Worm (Caenorhabditis elegans) whole organism, early embryonic: Measurements from ENCODE around the gene ptp-3.
A peak's percentile ranks its signal among the peaks of the same experiment; 100 is the strongest.

ENCODE experiments used
- B0310.2 ChIP-seq: sonication (generic microtip); optimal IDR thresholded peaks from 2 replicates; lab custom pipeline; 2016; ENCODE audit warnings: mild to moderate bottlenecking, missing genetic modification characterization, missing compliant biosample characterization
- F13C5.2 ChIP-seq: sonication (generic microtip); optimal IDR thresholded peaks from 2 replicates; lab custom pipeline; 2017; ENCODE audit warnings: mild to moderate bottlenecking, missing genetic modification characterization, inconsistent platforms, missing compliant biosample characterization
- aly-1 ChIP-seq: sonication (generic microtip); optimal IDR thresholded peaks from 2 replicates; lab custom pipeline; 2016; ENCODE audit warnings: missing genetic modification characterization, missing compliant biosample characterization
- ama-1 ChIP-seq: fragments of 150-350 bp; optimal IDR thresholded peaks from 2 replicates; lab custom pipeline; 2014
- ceh-13 ChIP-seq: fragments of 200-800 bp; sonication (Bioruptor generic); optimal IDR thresholded peaks from 2 replicates; lab custom pipeline; 2018; ENCODE audit warnings: mild to moderate bottlenecking, missing genetic modification characterization, missing compliant biosample characterization
- ceh-36 ChIP-seq: sonication (generic microtip); optimal IDR thresholded peaks from 2 replicates; lab custom pipeline; 2016; ENCODE audit warnings: missing genetic modification characterization, inconsistent platforms, missing compliant biosample characterization
- ets-7 ChIP-seq: sonication (generic microtip); optimal IDR thresholded peaks from 2 replicates; lab custom pipeline; 2016; ENCODE audit warnings: missing genotype, missing genetic modification characterization, missing compliant biosample characterization
- flt-1 ChIP-seq: fragments of 200-800 bp; sonication (Bioruptor generic); IDR thresholded peaks from 2 replicates; pipeline ENCODE4 v1.3.6; 2022; ENCODE audit warnings: missing genetic modification characterization, missing compliant biosample characterization
- hmbx-1 ChIP-seq: sonication (generic microtip); optimal IDR thresholded peaks from 2 replicates; lab custom pipeline; 2016; ENCODE audit warnings: mild to moderate bottlenecking, missing genetic modification characterization, missing compliant biosample characterization
- hmg-4 ChIP-seq: fragments of 200-800 bp; sonication (Bioruptor generic); optimal IDR thresholded peaks from 2 replicates; lab custom pipeline; 2018; ENCODE audit warnings: mild to moderate bottlenecking, missing genetic modification characterization, missing compliant biosample characterization
- hnd-1 ChIP-seq: sonication (generic microtip); optimal IDR thresholded peaks from 2 replicates; lab custom pipeline; 2016; ENCODE audit warnings: missing genetic modification characterization, missing compliant biosample characterization
- pes-1 ChIP-seq: fragments of 200-800 bp; sonication (Bioruptor generic); IDR thresholded peaks from 2 replicates; pipeline ENCODE4 v1.3.6; 2022; ENCODE audit warnings: missing genetic modification reagents, missing genetic modification characterization, missing compliant biosample characterization
- scrt-1 ChIP-seq: fragments of 200-800 bp; sonication (Bioruptor generic); IDR thresholded peaks from 2 replicates; pipeline ENCODE4 v1.3.6; 2022; ENCODE audit warnings: missing genetic modification characterization, missing compliant biosample characterization
- sea-1 ChIP-seq: fragments of 200-800 bp; sonication (Bioruptor generic); conservative IDR thresholded peaks from 2 replicates; pipeline ENCODE4 v1.3.6; 2022; ENCODE audit warnings: missing genetic modification characterization, missing compliant biosample characterization
- tbx-11 ChIP-seq: fragments of 200-800 bp; sonication (Bioruptor generic); IDR thresholded peaks from 2 replicates; pipeline ENCODE4 v1.3.6; 2022; ENCODE audit warnings: missing genetic modification characterization, missing compliant biosample characterization
- tbx-37 ChIP-seq: fragments of 200-800 bp; sonication (Bioruptor generic); conservative IDR thresholded peaks from 2 replicates; pipeline ENCODE4 v1.3.6; 2022; ENCODE audit warnings: missing genetic modification reagents, missing genetic modification characterization, missing compliant biosample characterization
- tra-4 ChIP-seq: sonication (generic microtip); optimal IDR thresholded peaks from 2 replicates; lab custom pipeline; 2017; ENCODE audit warnings: missing genetic modification characterization, missing compliant biosample characterization

ptp-3 gene

DNA sequence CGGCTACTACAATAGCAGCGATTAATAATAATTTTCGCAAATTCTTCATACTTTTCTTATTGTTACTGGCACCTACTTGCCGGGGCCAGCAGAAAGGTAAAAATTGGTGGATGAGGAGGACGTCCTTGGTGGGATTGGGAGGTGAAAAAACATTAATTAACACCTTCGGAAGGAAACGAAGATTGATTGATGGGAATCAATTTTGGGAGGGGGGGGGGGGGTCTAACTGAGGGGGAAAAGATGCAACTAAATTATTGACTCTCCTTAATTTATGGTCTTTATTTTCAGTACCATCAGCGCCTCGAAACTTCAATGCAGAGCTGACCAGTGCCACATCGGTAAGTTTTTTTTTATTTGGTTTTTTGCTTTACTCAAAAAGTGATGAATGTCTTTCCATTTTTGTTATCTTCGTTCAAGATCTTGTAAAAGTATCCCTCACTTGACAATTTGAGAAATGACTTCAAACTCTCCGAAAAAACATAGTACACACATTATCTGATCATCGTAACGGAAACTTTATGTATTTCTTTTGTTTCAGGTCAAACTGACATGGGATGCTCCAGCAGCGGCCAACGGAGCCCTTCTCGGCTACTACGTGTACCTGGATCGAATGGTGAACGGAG is 18.4 kb downstream of the ptp-3 start:
- TF ChIP-seq pes-1 (GFP tag; lab: Robert Waterston, UW), result no peak
- TF ChIP-seq scrt-1 (GFP tag; lab: Robert Waterston, UW), result no peak
- no peak for TF ChIP-seq aly-1 (tag; lab: Kevin White, UChicago)
- TF ChIP-seq ets-7 (tag; lab: Kevin White, UChicago), result no peak
- TF ChIP-seq hmg-4 (GFP tag; lab: Kevin White, UChicago), result no peak
- no peak for TF ChIP-seq tbx-11 (GFP tag; lab: Robert Waterston, UW)
- no peak for TF ChIP-seq tra-4 (tag; lab: Kevin White, UChicago)
- TF ChIP-seq tbx-37, result no peak
- TF ChIP-seq flt-1 (GFP tag; lab: Robert Waterston, UW), result no peak
- TF ChIP-seq ceh-36 (tag; lab: Kevin White, UChicago), result no peak
- no peak for TF ChIP-seq ama-1 (lab: Kevin White, UChicago)
- no peak for TF ChIP-seq sea-1 (GFP tag; lab: Robert Waterston, UW)
- TF ChIP-seq hnd-1 (tag; lab: Kevin White, UChicago), result no peak
- no peak for TF ChIP-seq hmbx-1 (tag; lab: Kevin White, UChicago)
- no peak for TF ChIP-seq F13C5.2 (tag; lab: Kevin White, UChicago)
- no peak for TF ChIP-seq ceh-13

DNA sequence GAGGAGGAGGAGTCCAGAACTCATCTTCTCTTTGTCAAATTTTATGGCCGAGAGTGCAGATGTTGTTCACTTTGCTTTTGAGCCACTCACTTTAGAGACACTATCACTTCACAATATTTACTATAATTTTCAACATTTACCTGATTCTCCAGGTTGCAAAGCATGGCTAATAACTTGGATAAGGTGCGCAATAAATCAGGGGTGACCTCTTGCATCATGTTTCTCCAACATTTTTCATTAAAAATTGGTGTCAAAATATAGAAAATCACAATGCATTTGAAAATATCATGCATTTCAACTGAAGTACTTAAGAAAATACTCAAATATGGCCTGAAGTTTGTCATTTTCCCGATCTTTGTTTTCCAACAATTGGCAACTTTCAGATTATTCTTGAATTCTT is 20.3 kb downstream of the ptp-3 start:
- no peak for TF ChIP-seq tbx-37
- TF ChIP-seq hnd-1 (tag; lab: Kevin White, UChicago), result no peak
- no peak for TF ChIP-seq hmbx-1 (tag; lab: Kevin White, UChicago)
- TF ChIP-seq ama-1 (lab: Kevin White, UChicago), result no peak
- TF ChIP-seq pes-1 (GFP tag; lab: Robert Waterston, UW), result no peak
- TF ChIP-seq hmg-4 (GFP tag; lab: Kevin White, UChicago), result no peak
- no peak for TF ChIP-seq B0310.2 (tag; lab: Kevin White, UChicago)
- no peak for TF ChIP-seq tra-4 (tag; lab: Kevin White, UChicago)
- no peak for TF ChIP-seq ceh-13
- no peak for TF ChIP-seq ceh-36 (tag; lab: Kevin White, UChicago)

DNA sequence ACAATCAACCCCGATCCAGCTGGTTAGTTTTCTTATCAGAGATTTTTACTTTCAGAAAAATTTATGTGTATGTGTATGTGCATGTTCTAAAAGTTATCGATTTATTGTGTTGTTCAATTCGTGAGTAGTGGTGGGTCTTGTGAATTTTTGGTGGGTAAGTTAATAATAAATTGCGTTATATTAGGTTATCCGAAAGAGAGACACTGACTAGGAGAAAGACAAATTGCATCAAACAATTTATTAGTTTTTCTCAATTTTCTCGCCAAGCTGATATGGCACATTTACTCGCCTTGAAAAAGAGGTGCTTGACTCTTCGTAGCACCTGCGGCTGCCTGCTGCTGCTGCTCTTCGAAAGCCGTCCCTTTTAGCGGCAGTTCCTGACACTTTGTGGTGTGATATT is 23.8 kb downstream of the ptp-3 start:
- no peak for TF ChIP-seq ama-1 (lab: Kevin White, UChicago)
- no peak for TF ChIP-seq ceh-13
- TF ChIP-seq hnd-1 (tag; lab: Kevin White, UChicago), result no peak
- no peak for TF ChIP-seq tra-4 (tag; lab: Kevin White, UChicago)
- no peak for TF ChIP-seq tbx-37
- no peak for TF ChIP-seq B0310.2 (tag; lab: Kevin White, UChicago)
- no peak for TF ChIP-seq pes-1 (GFP tag; lab: Robert Waterston, UW)
- no peak for TF ChIP-seq ets-7 (tag; lab: Kevin White, UChicago)
- TF ChIP-seq sea-1 (GFP tag; lab: Robert Waterston, UW), result no peak
- TF ChIP-seq ceh-36 (tag; lab: Kevin White, UChicago), result no peak
- no peak for TF ChIP-seq aly-1 (tag; lab: Kevin White, UChicago)
- TF ChIP-seq F13C5.2 (tag; lab: Kevin White, UChicago), result no peak
- no peak for TF ChIP-seq hmbx-1 (tag; lab: Kevin White, UChicago)

DNA sequence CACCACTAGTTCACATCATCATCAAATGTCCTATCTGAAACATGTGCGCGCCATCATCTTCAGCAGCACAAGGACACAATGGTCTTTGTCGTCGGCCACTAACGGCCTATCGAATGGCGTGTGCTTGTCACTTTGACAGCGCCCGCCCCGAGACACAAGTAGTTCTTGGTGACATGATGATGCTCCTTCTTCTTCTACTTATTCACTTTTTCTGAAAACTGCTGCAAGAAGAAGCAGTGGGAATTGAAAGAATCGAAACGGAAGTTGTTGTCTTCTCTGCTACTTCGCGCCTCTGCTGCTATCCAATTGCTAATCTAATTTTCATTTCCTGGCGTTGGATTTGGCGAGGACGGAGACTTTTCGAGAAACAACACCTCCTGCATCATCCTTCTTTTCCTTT is 29.0 kb downstream of the ptp-3 start:
- TF ChIP-seq pes-1 (GFP tag; lab: Robert Waterston, UW), result no peak
- no peak for TF ChIP-seq aly-1 (tag; lab: Kevin White, UChicago)
- TF ChIP-seq flt-1 (GFP tag; lab: Robert Waterston, UW), result no peak
- TF ChIP-seq hmbx-1 (tag; lab: Kevin White, UChicago), result no peak
- no peak for TF ChIP-seq scrt-1 (GFP tag; lab: Robert Waterston, UW)
- no peak for TF ChIP-seq ceh-36 (tag; lab: Kevin White, UChicago)
- TF ChIP-seq ets-7 (tag; lab: Kevin White, UChicago), result no peak
- TF ChIP-seq sea-1 (GFP tag; lab: Robert Waterston, UW), result no peak
- no peak for TF ChIP-seq B0310.2 (tag; lab: Kevin White, UChicago)
- TF ChIP-seq F13C5.2 (tag; lab: Kevin White, UChicago), result no peak
- TF ChIP-seq hnd-1 (tag; lab: Kevin White, UChicago), result no peak
- TF ChIP-seq tra-4 (tag; lab: Kevin White, UChicago), result no peak
- TF ChIP-seq tbx-37, result no peak

DNA sequence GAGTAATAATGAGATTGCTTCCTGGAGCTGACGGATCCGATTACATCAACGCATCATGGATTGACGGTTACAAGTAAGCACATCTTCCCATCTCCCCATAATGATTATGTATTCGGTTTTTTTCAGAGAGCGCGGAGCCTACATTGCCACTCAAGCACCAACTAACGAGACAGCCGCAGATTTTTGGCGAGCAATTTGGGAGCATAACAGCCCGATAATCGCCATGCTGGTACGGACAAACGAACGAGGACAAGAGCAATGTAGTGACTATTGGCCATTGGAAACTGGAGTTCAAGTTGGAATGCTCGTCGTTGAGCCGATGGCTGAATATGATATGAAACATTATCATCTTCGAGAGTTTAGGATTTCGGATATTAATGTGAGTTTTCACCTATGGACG is 35.6 kb downstream of the ptp-3 start:
- TF ChIP-seq tbx-11 (GFP tag; lab: Robert Waterston, UW) (no peak), scrt-1 (GFP tag; lab: Robert Waterston, UW) (no peak), hmbx-1 (tag; lab: Kevin White, UChicago) (no peak), sea-1 (GFP tag; lab: Robert Waterston, UW) (no peak), B0310.2 (tag; lab: Kevin White, UChicago) (no peak), flt-1 (GFP tag; lab: Robert Waterston, UW) (no peak), tbx-37 (no peak), pes-1 (GFP tag; lab: Robert Waterston, UW) (no peak), hmg-4 (GFP tag; lab: Kevin White, UChicago) (no peak), ama-1 (lab: Kevin White, UChicago) (no peak), ceh-36 (tag; lab: Kevin White, UChicago) (no peak), aly-1 (tag; lab: Kevin White, UChicago) (no peak), ets-7 (tag; lab: Kevin White, UChicago) (no peak), ceh-13 (no peak), hnd-1 (tag; lab: Kevin White, UChicago) (no peak), F13C5.2 (tag; lab: Kevin White, UChicago) (no peak), tra-4 (tag; lab: Kevin White, UChicago) (no peak)

DNA sequence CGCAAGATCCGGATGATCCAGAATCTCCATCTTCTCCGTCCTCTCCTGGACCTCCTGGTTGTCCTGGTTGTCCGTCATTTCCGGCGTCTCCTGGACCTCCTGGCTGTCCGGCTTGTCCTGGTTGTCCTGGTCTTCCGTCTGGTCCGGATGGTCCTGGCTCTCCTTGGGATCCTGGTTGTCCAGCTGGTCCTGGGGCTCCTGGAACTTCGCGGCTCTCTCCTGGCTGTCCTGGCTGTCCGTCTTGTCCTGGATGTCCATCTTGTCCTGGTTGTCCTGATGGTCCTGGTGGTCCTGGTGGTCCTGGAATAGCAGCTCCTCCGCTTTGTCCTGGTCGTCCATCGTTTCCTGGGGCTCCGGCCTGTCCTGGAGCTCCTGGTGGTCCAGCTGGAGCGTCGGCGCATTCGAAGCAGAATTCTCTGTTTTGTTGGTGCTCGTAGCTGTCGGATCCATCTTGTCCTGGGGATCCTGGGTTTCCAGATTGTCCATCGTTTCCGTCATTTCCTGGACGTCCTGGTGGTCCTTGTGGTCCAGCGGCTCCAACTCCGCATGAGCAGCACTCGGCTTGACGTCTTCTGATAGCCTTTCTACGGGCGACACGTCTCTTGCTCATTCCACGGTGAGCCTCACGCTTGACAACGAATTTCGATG is 37.3 kb downstream of the ptp-3 start:
- TF ChIP-seq scrt-1 (GFP tag; lab: Robert Waterston, UW) (0 out of 2 replicates have a peak, but pooled peaks have one; percentile 19), B0310.2 (tag; lab: Kevin White, UChicago) (no peak)
